Worm (Caenorhabditis elegans): ENCODE measurements around the gene B0361.3.

The B0361.3 gene

ce11 chrIII:7277228-7277627 lies 4.0 kb upstream of the B0361.3 start, which contains the start of the genes spot-1 and B0361.11 (continued):
- no peak for TF ChIP-seq nhr-84 (tag; optimal IDR thresholded peaks at IDR 0.05)
- no peak for TF ChIP-seq vab-15 (tag; optimal IDR thresholded peaks at IDR 0.05)
- TF ChIP-seq ceh-82 (tag; optimal IDR thresholded peaks at IDR 0.05): peak; percentile 23 to 58 (median 50)
- TF ChIP-seq xbp-1 (tag; optimal IDR thresholded peaks at IDR 0.05): peak; percentile 68
- peak; percentile 67 for TF ChIP-seq unc-130 (tag; optimal IDR thresholded peaks at IDR 0.05)
- TF ChIP-seq ama-1 (optimal IDR thresholded peaks at IDR 0.05): no peak
- peak; percentile 25 for TF ChIP-seq skn-1 (tag; optimal IDR thresholded peaks at IDR 0.05)
- TF ChIP-seq nhr-76 (tag; optimal IDR thresholded peaks at IDR 0.05): no peak
- TF ChIP-seq dsc-1 (tag; optimal IDR thresholded peaks at IDR 0.05): peak; percentile 67
- TF ChIP-seq lir-3 (tag; optimal IDR thresholded peaks at IDR 0.05; ENCODE audit: poor library complexity): peak; percentile 41
- no peak for TF ChIP-seq nhr-77 (tag; optimal IDR thresholded peaks at IDR 0.05)
- TF ChIP-seq snu-23 (GFP tag; optimal IDR thresholded peaks at IDR 0.05): peak; percentile 81
- TF ChIP-seq sox-4 (tag; optimal IDR thresholded peaks at IDR 0.05): peak; percentile 0
- TF ChIP-seq nhr-237 (tag; optimal IDR thresholded peaks at IDR 0.05): no peak
- TF ChIP-seq lin-35 (GFP tag; optimal IDR thresholded peaks at IDR 0.05): peak; percentile 96 to 99
- TF ChIP-seq jun-1 (tag; optimal IDR thresholded peaks at IDR 0.05): peak; percentile 32
- TF ChIP-seq nhr-12 (tag; optimal IDR thresholded peaks at IDR 0.05): no peak
- peak; percentile 55 for TF ChIP-seq mep-1 (tag; optimal IDR thresholded peaks at IDR 0.05)
- peak; percentile 83 for TF ChIP-seq nhr-85 (tag)
- TF ChIP-seq elt-3 (tag; optimal IDR thresholded peaks at IDR 0.05): peak in 2 of 6 experiments; percentile 31 to 50
- TF ChIP-seq ztf-4 (tag; optimal IDR thresholded peaks at IDR 0.05): no peak
- peak; percentile 53 for TF ChIP-seq lin-13 (GFP tag; optimal IDR thresholded peaks at IDR 0.05)
- peak; percentile 18 for TF ChIP-seq fos-1 (tag; optimal IDR thresholded peaks at IDR 0.05)
- peak; percentile 55 for TF ChIP-seq blmp-1 (tag; optimal IDR thresholded peaks at IDR 0.05)
- TF ChIP-seq ceh-88 (GFP tag; IDR thresholded peaks at IDR 0.05): no peak
- peak; percentile 31 for TF ChIP-seq unc-86 (tag; optimal IDR thresholded peaks at IDR 0.05)
- peak; percentile 68 for TF ChIP-seq nhr-19 (GFP tag; conservative IDR thresholded peaks at IDR 0.05)
- no peak for TF ChIP-seq tlp-1 (tag; optimal IDR thresholded peaks at IDR 0.05)
- peak; percentile 69 for TF ChIP-seq tbx-2 (tag; optimal IDR thresholded peaks at IDR 0.05)
- peak; percentile 77 for TF ChIP-seq nhr-47 (tag; optimal IDR thresholded peaks at IDR 0.05)
- no peak for TF ChIP-seq fkh-8 (tag; optimal IDR thresholded peaks at IDR 0.05)
- TF ChIP-seq ztf-11 (tag; optimal IDR thresholded peaks at IDR 0.05): no peak

ce11 chrIII:7278491-7278890 lies 2.8 kb upstream of the B0361.3 start:
- TF ChIP-seq sup-37 (GFP tag; optimal IDR thresholded peaks at IDR 0.05): no peak
- peak; percentile 49 to 85 for TF ChIP-seq lsy-2 (tag; optimal IDR thresholded peaks at IDR 0.05)
- no peak for TF ChIP-seq hlh-17 (GFP tag; optimal IDR thresholded peaks at IDR 0.05; ENCODE audit: borderline replicate concordance)
- TF ChIP-seq nhr-84 (tag; optimal IDR thresholded peaks at IDR 0.05): no peak
- peak; percentile 2 for TF ChIP-seq tbx-2 (tag; optimal IDR thresholded peaks at IDR 0.05)
- TF ChIP-seq lin-15B (tag; optimal IDR thresholded peaks at IDR 0.05): no peak
- TF ChIP-seq sptf-1 (tag; optimal IDR thresholded peaks at IDR 0.05): no peak
- no peak for TF ChIP-seq nhr-77 (tag; optimal IDR thresholded peaks at IDR 0.05)
- no peak for TF ChIP-seq efl-3 (GFP tag; optimal IDR thresholded peaks at IDR 0.05)
- TF ChIP-seq egl-13 (tag; optimal IDR thresholded peaks at IDR 0.05): no peak
- peak; percentile 51 for TF ChIP-seq xbp-1 (tag; optimal IDR thresholded peaks at IDR 0.05)
- no peak for TF ChIP-seq fkh-10 (GFP tag; optimal IDR thresholded peaks at IDR 0.05)
- no peak for TF ChIP-seq unc-30 (tag; optimal IDR thresholded peaks at IDR 0.05)
- TF ChIP-seq isw-1 (GFP tag; IDR thresholded peaks at IDR 0.05): peak; percentile 38
- no peak for TF ChIP-seq aha-1 (tag; optimal IDR thresholded peaks at IDR 0.05)
- no peak for TF ChIP-seq unc-62 (GFP tag; optimal IDR thresholded peaks at IDR 0.05)
- no peak for TF ChIP-seq F16B12.6 (tag; optimal IDR thresholded peaks at IDR 0.05)
- TF ChIP-seq irx-1 (tag; optimal IDR thresholded peaks at IDR 0.05): peak; percentile 43
- TF ChIP-seq ama-1 (optimal IDR thresholded peaks at IDR 0.05): no peak
- TF ChIP-seq sox-4 (tag; optimal IDR thresholded peaks at IDR 0.05): peak; percentile 11
- peak; percentile 41 for TF ChIP-seq lin-14 (GFP tag; optimal IDR thresholded peaks at IDR 0.05)
- no peak for TF ChIP-seq ceh-88 (GFP tag; IDR thresholded peaks at IDR 0.05)
- TF ChIP-seq ceh-63 (GFP tag; optimal IDR thresholded peaks at IDR 0.05): no peak
- TF ChIP-seq nhr-28 (tag; optimal IDR thresholded peaks at IDR 0.05): no peak
- TF ChIP-seq unc-130 (tag; optimal IDR thresholded peaks at IDR 0.05): no peak
- TF ChIP-seq lir-3 (tag; optimal IDR thresholded peaks at IDR 0.05; ENCODE audit: poor library complexity): no peak
- peak in 1 of 2 experiments; percentile 37 for TF ChIP-seq mdl-1 (tag; optimal IDR thresholded peaks at IDR 0.05)
- TF ChIP-seq jun-1 (tag; optimal IDR thresholded peaks at IDR 0.05): peak; percentile 77
- no peak for TF ChIP-seq ztf-11 (tag; optimal IDR thresholded peaks at IDR 0.05)
- no peak for TF ChIP-seq blmp-1 (tag; optimal IDR thresholded peaks at IDR 0.05)
- peak; percentile 15 for TF ChIP-seq lin-13 (GFP tag; optimal IDR thresholded peaks at IDR 0.05)
- no peak for TF ChIP-seq elt-3 (tag; optimal IDR thresholded peaks at IDR 0.05)
- no peak for TF ChIP-seq zag-1 (tag; optimal IDR thresholded peaks at IDR 0.05)
- no peak for TF ChIP-seq C04F5.9 (tag; optimal IDR thresholded peaks at IDR 0.05)

Data from whole organism, L1 larva.